Worm (Caenorhabditis elegans) whole organism, midembryonic: ENCODE data around the gene srd-58.

Experiments used
- T22C8.4 ChIP-seq: fragments of 200-800 bp; sonication (Bioruptor generic); IDR thresholded peaks from 2 replicates; pipeline ENCODE4 v1.3.6; 2022; ENCODE audit warnings: missing genetic modification characterization, missing compliant biosample characterization
- cog-1 ChIP-seq: sonication (generic microtip); optimal IDR thresholded peaks from 2 replicates; lab custom pipeline; 2016; ENCODE audit warnings: missing genetic modification characterization, missing compliant biosample characterization
- flt-1 ChIP-seq: fragments of 200-800 bp; sonication (Bioruptor generic); IDR thresholded peaks from 2 replicates; pipeline ENCODE4 v1.3.6; 2022; ENCODE audit warnings: missing genetic modification characterization, missing compliant biosample characterization
- klf-2 ChIP-seq: fragments of 200-800 bp; sonication (Bioruptor generic); conservative IDR thresholded peaks from 2 replicates; pipeline ENCODE4 v1.3.6; 2022; ENCODE audit warnings: missing genetic modification reagents, missing genetic modification characterization, missing compliant biosample characterization
- med-1 ChIP-seq: sonication (generic microtip); optimal IDR thresholded peaks from 2 replicates; lab custom pipeline; 2017; ENCODE audit warnings: missing genetic modification characterization, mild to moderate bottlenecking, missing compliant biosample characterization, antibody characterized with exemption, missing genetic modification reagents; ENCODE audit not compliant: insufficient read depth
- ref-1 ChIP-seq: fragments of 200-800 bp; sonication (Bioruptor generic); conservative IDR thresholded peaks from 2 replicates; pipeline ENCODE4 v1.3.6; 2022; ENCODE audit warnings: missing genetic modification reagents, missing genetic modification characterization, missing compliant biosample characterization
- tab-1 ChIP-seq: fragments of 200-800 bp; sonication (Bioruptor generic); IDR thresholded peaks from 2 replicates; pipeline ENCODE4 v1.3.6; 2022; ENCODE audit warnings: missing genetic modification characterization, missing compliant biosample characterization
- ztf-23 ChIP-seq: fragments of 200-800 bp; sonication (Bioruptor generic); IDR thresholded peaks from 2 replicates; pipeline ENCODE4 v1.3.6; 2022; ENCODE audit warnings: missing genetic modification reagents, missing genetic modification characterization, missing compliant biosample characterization
- ztf-29 ChIP-seq: fragments of 200-800 bp; sonication (Bioruptor generic); IDR thresholded peaks from 2 replicates; pipeline ENCODE4 v1.3.6; 2022; ENCODE audit warnings: missing genetic modification reagents, missing genetic modification characterization, missing compliant biosample characterization

ce11 chrII:7238791-7239190 is 33.9 kb upstream of the srd-58 start:
- no peak for TF ChIP-seq flt-1
- no peak for TF ChIP-seq klf-2 (GFP tag; lab: Robert Waterston, UW)
- no peak for TF ChIP-seq T22C8.4 (GFP tag; lab: Robert Waterston, UW)
- no peak for TF ChIP-seq med-1 (GFP tag; lab: Kevin White, UChicago)
- TF ChIP-seq tab-1, result no peak
- no peak for TF ChIP-seq ref-1 (GFP tag; lab: Robert Waterston, UW)
- TF ChIP-seq ztf-29 (GFP tag; lab: Robert Waterston, UW), result no peak
- TF ChIP-seq ztf-23 (GFP tag; lab: Robert Waterston, UW), result no peak
- TF ChIP-seq cog-1 (tag; lab: Kevin White, UChicago), result no peak
